Worm (Caenorhabditis elegans): ENCODE measurements around the gene R01B10.2.

DNA sequence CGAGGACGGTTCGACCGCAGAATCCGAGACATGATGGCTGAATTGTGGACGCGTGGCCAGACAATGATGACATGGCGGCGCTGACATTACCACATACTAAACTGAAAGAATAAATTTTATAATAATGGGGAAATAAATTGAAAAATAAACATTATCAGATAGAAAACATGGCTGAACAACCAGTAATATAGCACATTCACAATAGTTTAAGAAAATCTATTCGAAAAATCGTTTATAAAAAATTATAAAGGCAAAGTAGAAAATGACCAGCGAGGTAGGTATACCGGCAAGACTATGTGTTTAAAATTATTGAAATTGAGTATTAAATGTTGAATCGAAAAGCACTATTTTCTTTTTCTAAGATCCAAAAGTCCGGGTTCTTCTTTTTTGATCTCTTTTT is 9.9 kb upstream of the R01B10.2 start, which contains the start of gene jamp-1:
- TF ChIP-seq cebp-1 (GFP tag; IDR thresholded peaks at IDR 0.05), result no peak
- TF ChIP-seq cebp-1 (tag; optimal IDR thresholded peaks at IDR 0.05), result no peak
- no peak for TF ChIP-seq rpc-1 (optimal IDR thresholded peaks at IDR 0.05)
- TF ChIP-seq rpc-1 (tag; optimal IDR thresholded peaks at IDR 0.05), result no peak
- TF ChIP-seq snpc-3.4 (tag; optimal IDR thresholded peaks at IDR 0.05), result no peak
- TF ChIP-seq T26A5.8 (tag; optimal IDR thresholded peaks at IDR 0.05), result no peak
- no peak for TF ChIP-seq B0035.1 (tag; optimal IDR thresholded peaks at IDR 0.05)
- no peak for TF ChIP-seq atf-7 (tag; optimal IDR thresholded peaks at IDR 0.05)
- no peak for TF ChIP-seq gei-17 (GFP tag; optimal IDR thresholded peaks at IDR 0.05)
- no peak for TF ChIP-seq dox-1 (GFP tag; IDR thresholded peaks at IDR 0.05)
- TF ChIP-seq Y79H2A.3 (GFP tag; conservative IDR thresholded peaks at IDR 0.05), result no peak
- no peak for TF ChIP-seq ceh-27 (GFP tag; optimal IDR thresholded peaks at IDR 0.05)
- TF ChIP-seq nfya-2 (GFP tag; IDR thresholded peaks at IDR 0.05), result no peak
- TF ChIP-seq Y95B8A.8 (GFP tag; IDR thresholded peaks at IDR 0.05), result no peak
- no peak for TF ChIP-seq F49E8.2 (tag; optimal IDR thresholded peaks at IDR 0.05; ENCODE audit: insufficient read depth)
- no peak for TF ChIP-seq dpl-1 (GFP tag; optimal IDR thresholded peaks at IDR 0.05)

All from whole organism, young adult.